Worm (Caenorhabditis elegans): Measurements from ENCODE around the gene fbxa-184.

- TF ChIP-seq him-1 (tag; optimal IDR thresholded peaks at IDR 0.05) (no peak), W03F9.2 (tag; optimal IDR thresholded peaks at IDR 0.05) (no peak), dao-5 (tag; optimal IDR thresholded peaks at IDR 0.05) (no peak)
Observed at ce11 chrII:1712938-1713337, 2.9 kb downstream of the fbxa-184 start, which contains the start of gene btb-7.
